Worm (Caenorhabditis elegans) whole organism, L4/young adult: ENCODE measurements around the gene fpn-1.2.

Source experiments
- dao-5 ChIP-seq: sonication (generic microtip); optimal IDR thresholded peaks from 2 replicates; lab custom pipeline; 2016; ENCODE audit warnings: missing genotype, missing genetic modification characterization, moderate library complexity, missing compliant biosample characterization
- him-1 ChIP-seq: sonication (generic microtip); optimal IDR thresholded peaks from 2 replicates; lab custom pipeline; 2016; ENCODE audit warnings: missing genotype, missing genetic modification reagents, missing genetic modification characterization, missing compliant biosample characterization

DNA sequence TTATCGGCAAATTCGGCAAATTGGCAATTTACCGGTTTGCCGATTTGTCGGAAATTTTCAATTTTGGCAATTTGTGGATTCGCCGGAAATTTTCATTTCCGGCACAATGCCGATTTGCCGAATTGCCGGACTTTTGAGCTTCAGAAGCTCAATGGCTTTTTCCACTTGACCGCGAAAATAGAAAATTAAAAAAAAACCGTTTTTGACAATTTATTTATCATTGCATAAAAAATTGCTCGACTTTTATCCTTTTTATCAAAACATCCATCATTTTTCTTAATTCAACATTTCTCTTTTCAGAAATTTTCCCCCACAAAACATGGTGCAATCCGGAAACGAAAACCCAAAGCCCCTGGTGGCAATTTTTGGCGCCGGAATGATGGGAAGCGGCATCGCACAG, 4.4 kb downstream of the fpn-1.2 start, which contains the start of gene hacd-1:
- no peak for TF ChIP-seq him-1 (tag; lab: Kevin White, UChicago)
- no peak for TF ChIP-seq dao-5
